Worm (Caenorhabditis elegans): ENCODE measurements around the gene Y53G8AL.3.

DNA sequence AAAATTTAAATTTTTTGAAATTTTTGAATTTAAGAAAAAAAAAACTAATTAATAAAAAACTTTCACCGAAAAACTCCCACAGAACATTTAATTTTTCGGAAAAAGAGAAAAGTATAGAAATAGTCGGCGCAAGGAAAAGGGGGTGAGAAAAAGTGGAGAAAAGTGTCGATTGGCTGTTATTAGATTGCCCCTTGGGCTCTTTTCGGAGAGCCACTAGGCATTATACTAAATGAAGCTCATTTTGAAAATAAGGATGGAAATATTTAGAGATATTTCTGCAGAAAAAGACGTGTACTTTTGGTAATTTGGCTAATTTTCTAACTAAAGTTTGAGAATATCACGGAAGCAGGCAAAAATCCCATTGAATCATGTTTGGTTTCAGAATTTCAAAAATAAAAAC lies 28.8 kb downstream of the Y53G8AL.3 start:
- TF ChIP-seq ama-1 (optimal IDR thresholded peaks at IDR 0.05): no peak
- TF ChIP-seq nhr-6 (tag; optimal IDR thresholded peaks at IDR 0.05): no peak
- no peak for TF ChIP-seq unc-62 (GFP tag; optimal IDR thresholded peaks at IDR 0.05)
- TF ChIP-seq egl-27 (tag; optimal IDR thresholded peaks at IDR 0.05): no peak
- TF ChIP-seq skn-1 (tag; optimal IDR thresholded peaks at IDR 0.05): no peak
- no peak for TF ChIP-seq nhr-237 (tag; optimal IDR thresholded peaks at IDR 0.05)
- no peak for TF ChIP-seq gmeb-1 (tag; optimal IDR thresholded peaks at IDR 0.05)
- TF ChIP-seq ceh-16 (tag; optimal IDR thresholded peaks at IDR 0.05): no peak
- TF ChIP-seq lin-39 (tag; optimal IDR thresholded peaks at IDR 0.05): no peak
- no peak for TF ChIP-seq nhr-77 (tag; optimal IDR thresholded peaks at IDR 0.05)
- no peak for TF ChIP-seq nhr-11 (tag; optimal IDR thresholded peaks at IDR 0.05)
- TF ChIP-seq blmp-1 (tag; optimal IDR thresholded peaks at IDR 0.05; ENCODE audit: insufficient read depth): no peak
- TF ChIP-seq nhr-129 (tag; optimal IDR thresholded peaks at IDR 0.05): no peak
